Fruit fly (Drosophila melanogaster): ENCODE results near the gene CG42395.

DNA sequence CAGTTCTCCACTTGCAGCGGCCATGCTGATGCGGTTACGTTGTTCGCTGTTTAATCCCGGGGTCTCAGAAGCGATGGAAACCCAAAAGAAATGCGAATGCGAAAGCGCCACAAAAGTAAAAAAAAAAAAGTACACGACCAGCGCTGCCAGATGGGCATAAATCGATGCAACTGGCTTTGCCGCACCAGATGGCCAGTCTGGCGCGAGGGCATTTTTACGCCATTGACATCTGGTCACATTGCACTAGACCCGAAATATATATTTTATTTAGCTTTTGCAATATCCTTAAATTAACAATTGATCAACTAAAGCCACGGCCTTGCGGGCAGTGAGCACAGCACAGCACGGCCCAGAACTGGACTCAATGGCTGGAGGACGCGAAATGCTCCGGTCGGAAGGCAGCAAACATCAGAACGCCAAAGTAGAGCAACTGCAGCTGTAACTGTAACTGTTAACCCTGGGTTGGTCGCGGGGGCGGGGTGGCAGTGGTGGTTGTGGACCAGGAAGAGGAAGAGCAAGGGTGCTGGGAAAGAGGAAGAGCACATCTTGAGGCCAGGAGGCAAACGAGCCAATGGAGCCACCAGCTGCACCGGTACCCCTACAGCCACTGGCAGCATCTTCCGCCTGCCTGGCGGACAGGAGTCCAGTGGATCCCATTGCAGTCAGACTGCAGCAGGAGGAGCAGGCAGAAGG is 32.8 kb upstream of the CG42395 start, which contains the start of the genes LysRS and Hecw:
- TF ChIP-seq ttk (optimal IDR thresholded peaks at IDR 0.05), result no peak
- no peak for TF ChIP-seq h (optimal IDR thresholded peaks at IDR 0.05)
- TF ChIP-seq insv (optimal IDR thresholded peaks at IDR 0.05), result no peak
- no peak for TF ChIP-seq Sin3A (optimal IDR thresholded peaks at IDR 0.05)
